Fruit fly (Drosophila melanogaster) whole organism, prepupa: ENCODE results near the gene Arfrp1.
"Not testable (repeated sequence)": the region's sequence is repeated elsewhere in the genome, so short reads cannot be mapped to it uniquely, and the experiment has no call there.

Experiments used
- Blimp-1 ChIP-seq: fragments of 200-800 bp; sonication (Bioruptor generic); optimal IDR thresholded peaks from 3 replicates; lab custom pipeline; 2017; ENCODE audit warnings: missing biosample characterization, missing genetic modification characterization, mild to moderate bottlenecking, moderate library complexity, missing genetic modification reagents
- CG10669 ChIP-seq: fragments of 200-800 bp; sonication (Bioruptor generic); optimal IDR thresholded peaks from 3 replicates; lab custom pipeline; 2018; ENCODE audit warnings: missing biosample characterization, mild to moderate bottlenecking, missing genetic modification characterization, moderate library complexity
- CG16779 ChIP-seq: fragments of 200-800 bp; sonication (Bioruptor generic); optimal IDR thresholded peaks from 3 replicates; lab custom pipeline; 2017; ENCODE audit warnings: missing biosample characterization, mild to moderate bottlenecking, missing genetic modification characterization
- CG6808 ChIP-seq: fragments of 200-800 bp; sonication (Bioruptor generic); optimal IDR thresholded peaks from 3 replicates; lab custom pipeline; 2017; ENCODE audit warnings: missing biosample characterization, missing genetic modification characterization, mild to moderate bottlenecking, moderate library complexity, missing genetic modification reagents
- Eip75B ChIP-seq: fragments of 200-800 bp; sonication (Bioruptor generic); optimal IDR thresholded peaks from 3 replicates; lab custom pipeline; 2016; ENCODE audit warnings: missing biosample characterization, missing genetic modification characterization
- Eip93F ChIP-seq: fragments of 200-800 bp; sonication (Bioruptor generic); optimal IDR thresholded peaks from 2 replicates; lab custom pipeline; 2016; ENCODE audit warnings: missing biosample characterization, mild to moderate bottlenecking, missing genetic modification characterization
- Ets96B ChIP-seq: fragments of 200-800 bp; optimal IDR thresholded peaks from 2 replicates; lab custom pipeline; 2019; ENCODE audit warnings: missing biosample characterization, mild to moderate bottlenecking, missing genetic modification characterization, moderate library complexity
- Hr38 ChIP-seq: sonication (Bioruptor generic); optimal IDR thresholded peaks from 2 replicates; lab custom pipeline; 2016; ENCODE audit warnings: missing biosample characterization, missing genetic modification characterization
- Hr4 ChIP-seq: fragments of 200-800 bp; sonication (Bioruptor generic); optimal IDR thresholded peaks from 3 replicates; lab custom pipeline; 2016; ENCODE audit warnings: missing biosample characterization, missing genetic modification characterization
- Lpt ChIP-seq: fragments of 200-800 bp; sonication (Bioruptor generic); optimal IDR thresholded peaks from 3 replicates; lab custom pipeline; 2016; ENCODE audit warnings: missing biosample characterization, missing genetic modification characterization
- Sox102F ChIP-seq: fragments of 200-800 bp; sonication (Bioruptor generic); optimal IDR thresholded peaks from 2 replicates; lab custom pipeline; 2016; ENCODE audit warnings: missing biosample characterization, mild to moderate bottlenecking, missing genetic modification characterization
- Sox14 ChIP-seq: fragments of 200-800 bp; sonication (Bioruptor generic); optimal IDR thresholded peaks from 3 replicates; lab custom pipeline; 2016; ENCODE audit warnings: missing biosample characterization, missing genetic modification characterization
- cyc ChIP-seq: fragments of 200-800 bp; sonication (Bioruptor generic); optimal IDR thresholded peaks from 3 replicates; lab custom pipeline; 2016; ENCODE audit warnings: missing biosample characterization, missing genetic modification characterization
- eg ChIP-seq: fragments of 200-800 bp; sonication (Bioruptor generic); IDR thresholded peaks from 3 replicates; pipeline ENCODE4 v1.3.6; 2022; ENCODE audit warnings: missing biosample characterization, missing genetic modification characterization

- not testable (repeated sequence) for TF ChIP-seq cyc (GFP tag; lab: Kevin White, UChicago); Eip75B (GFP tag; lab: Kevin White, UChicago); eg; CG16779; Lpt (GFP tag; lab: Kevin White, UChicago); Ets96B (tag; lab: Kevin White, UChicago); Sox102F (GFP tag; lab: Kevin White, UChicago); Hr38 (GFP tag; lab: Kevin White, UChicago); Hr4 (GFP tag; lab: Kevin White, UChicago); Eip93F (GFP tag; lab: Kevin White, UChicago); CG10669 (GFP tag; lab: Kevin White, UChicago); Sox14 (GFP tag; lab: Kevin White, UChicago); CG6808 (GFP tag; lab: Kevin White, UChicago); Blimp-1
These were observed 20.1 kb upstream of the Arfrp1 start, which contains the start of gene CG32706 for dm6 chrX:9086702-9087179.
